ENCODE assay signal across 2 fruit fly cellular contexts in genomic region chrX:16932820-16933386, dm6.
A peak's percentile ranks its signal among the peaks of the same experiment; 100 is the strongest.
TF ChIP-seq lines count a peak whose summit lies in the region.

No protein-coding gene starts in this region.

TF ChIP-seq in whole organism, embryonic, 481 proteins besides CTCF, POLR2A, EP300 and RAD21 (continued from another document and continues in another):
- TF ChIP-seq ssp (GFP tag; IDR thresholded peaks at IDR 0.05; lab: Robert Waterston, UW), result no peak
- no peak for TF ChIP-seq pum (GFP tag; optimal IDR thresholded peaks at IDR 0.05; lab: Kevin White, UChicago)
- no peak for TF ChIP-seq Oaz (GFP tag; IDR thresholded peaks at IDR 0.05; lab: Robert Waterston, UW)
- TF ChIP-seq slp2 (GFP tag; optimal IDR thresholded peaks at IDR 0.05; lab: Kevin White, UChicago), result no peak
- no peak for TF ChIP-seq Gsc (GFP tag; IDR thresholded peaks at IDR 0.05; lab: Robert Waterston, UW)
- TF ChIP-seq CG17385 (GFP tag; optimal IDR thresholded peaks at IDR 0.05; lab: Kevin White, UChicago), result no peak
- no peak for TF ChIP-seq Bteb2 (GFP tag; optimal IDR thresholded peaks at IDR 0.05; lab: Kevin White, UChicago)
- no peak for TF ChIP-seq Dfd (GFP tag; optimal IDR thresholded peaks at IDR 0.05; lab: Kevin White, UChicago)
- TF ChIP-seq CG1603 (tag; optimal IDR thresholded peaks at IDR 0.05; lab: Kevin White, UChicago), result peak; percentile 16
- no peak for TF ChIP-seq CG8281 (tag; optimal IDR thresholded peaks at IDR 0.05; lab: Kevin White, UChicago)
- TF ChIP-seq Lpt (GFP tag; optimal IDR thresholded peaks at IDR 0.05; lab: Kevin White, UChicago), result no peak
- no peak for TF ChIP-seq hb (GFP tag; IDR thresholded peaks at IDR 0.05; lab: Robert Waterston, UW; ENCODE audit: partially characterized antibody)
- TF ChIP-seq CG3847 (GFP tag; IDR thresholded peaks at IDR 0.05; lab: Robert Waterston, UW), result no peak
- TF ChIP-seq Myb (GFP tag; optimal IDR thresholded peaks at IDR 0.05; lab: Kevin White, UChicago), result no peak
- TF ChIP-seq CkIIα-i1 (GFP tag; IDR thresholded peaks at IDR 0.05; lab: Robert Waterston, UW), result no peak
- no peak for TF ChIP-seq CG12744 (GFP tag; optimal IDR thresholded peaks at IDR 0.05; lab: Kevin White, UChicago)
- TF ChIP-seq Fer1 (GFP tag; optimal IDR thresholded peaks at IDR 0.05; lab: Kevin White, UChicago), result no peak
- TF ChIP-seq bab2 (GFP tag; optimal IDR thresholded peaks at IDR 0.05; lab: Kevin White, UChicago), result no peak
- TF ChIP-seq sim (GFP tag; IDR thresholded peaks at IDR 0.05; lab: Robert Waterston, UW), result no peak
- TF ChIP-seq CG10979 (tag; optimal IDR thresholded peaks at IDR 0.05; lab: Kevin White, UChicago), result peak; percentile 24
- TF ChIP-seq CG16863 (GFP tag; optimal IDR thresholded peaks at IDR 0.05; lab: Kevin White, UChicago), result no peak
- peak; percentile 32 for TF ChIP-seq gem (tag; optimal IDR thresholded peaks at IDR 0.05; lab: Kevin White, UChicago)
- TF ChIP-seq mam (GFP tag; optimal IDR thresholded peaks at IDR 0.05; lab: Kevin White, UChicago), result no peak
- no peak for TF ChIP-seq CG14965 (GFP tag; optimal IDR thresholded peaks at IDR 0.05; lab: Kevin White, UChicago; ENCODE audit: borderline replicate concordance)
- TF ChIP-seq CG11695 (GFP tag; IDR thresholded peaks at IDR 0.05; lab: Robert Waterston, UW), result no peak
- no peak for TF ChIP-seq chinmo (GFP tag; IDR thresholded peaks at IDR 0.05; lab: Robert Waterston, UW; ENCODE audit: partially characterized antibody)
- no peak for TF ChIP-seq pnt (GFP tag; optimal IDR thresholded peaks at IDR 0.05; lab: Kevin White, UChicago)
- no peak for TF ChIP-seq fd64A (GFP tag; optimal IDR thresholded peaks at IDR 0.05; lab: Kevin White, UChicago)
- no peak for TF ChIP-seq Sin3A (optimal IDR thresholded peaks at IDR 0.05; lab: Kevin White, UChicago)
- TF ChIP-seq CG2712 (tag; optimal IDR thresholded peaks at IDR 0.05; lab: Kevin White, UChicago), result peak; percentile 1
- TF ChIP-seq chif (GFP tag; optimal IDR thresholded peaks at IDR 0.05; lab: Kevin White, UChicago), result no peak
- no peak for TF ChIP-seq unpg (GFP tag; optimal IDR thresholded peaks at IDR 0.05; lab: Kevin White, UChicago)
- no peak for TF ChIP-seq CG7556 (GFP tag; optimal IDR thresholded peaks at IDR 0.05; lab: Kevin White, UChicago)
- TF ChIP-seq Ets65A (GFP tag; lab: Kevin White, UChicago), result peak; percentile 36
- TF ChIP-seq CG31441 (GFP tag; IDR thresholded peaks at IDR 0.05; lab: Robert Waterston, UW), result 0 out of 2 replicates have a peak, but pooled peaks have one; percentile 12
- no peak for TF ChIP-seq psq (GFP tag; optimal IDR thresholded peaks at IDR 0.05; lab: Kevin White, UChicago)
- peak; percentile 30 for TF ChIP-seq dmrt99B (tag; optimal IDR thresholded peaks at IDR 0.05; lab: Kevin White, UChicago)
- TF ChIP-seq CG15479 (GFP tag; optimal IDR thresholded peaks at IDR 0.05; lab: Kevin White, UChicago), result no peak
- TF ChIP-seq CG7271 (tag; optimal IDR thresholded peaks at IDR 0.05; lab: Kevin White, UChicago), result no peak
- TF ChIP-seq CG18262 (tag; optimal IDR thresholded peaks at IDR 0.05; lab: Kevin White, UChicago), result peak; percentile 2
- TF ChIP-seq CG3163 (GFP tag; optimal IDR thresholded peaks at IDR 0.05; lab: Kevin White, UChicago), result no peak
- no peak for TF ChIP-seq Hr39 (optimal IDR thresholded peaks at IDR 0.05; lab: Kevin White, UChicago)
- peak; percentile 27 for TF ChIP-seq CG17359 (tag; optimal IDR thresholded peaks at IDR 0.05; lab: Kevin White, UChicago)
- no peak for TF ChIP-seq CG33213 (GFP tag; optimal IDR thresholded peaks at IDR 0.05; lab: Kevin White, UChicago)
- no peak for TF ChIP-seq Doc2 (GFP tag; IDR thresholded peaks at IDR 0.05; lab: Robert Waterston, UW)
- peak; percentile 71 for TF ChIP-seq D19A (tag; optimal IDR thresholded peaks at IDR 0.05; lab: Kevin White, UChicago)
- TF ChIP-seq so (GFP tag; IDR thresholded peaks at IDR 0.05; lab: Robert Waterston, UW), result no peak
- no peak for TF ChIP-seq CG2875 (GFP tag; optimal IDR thresholded peaks at IDR 0.05; lab: Kevin White, UChicago)
- no peak for TF ChIP-seq Sox100B (GFP tag; optimal IDR thresholded peaks at IDR 0.05; lab: Kevin White, UChicago)
- TF ChIP-seq Mes4 (GFP tag; optimal IDR thresholded peaks at IDR 0.05; lab: Kevin White, UChicago), result no peak
- TF ChIP-seq nom (GFP tag; optimal IDR thresholded peaks at IDR 0.05; lab: Kevin White, UChicago), result no peak
- TF ChIP-seq CG6765 (GFP tag; optimal IDR thresholded peaks at IDR 0.05; lab: Kevin White, UChicago), result no peak
- TF ChIP-seq Max (GFP tag; optimal IDR thresholded peaks at IDR 0.05; lab: Kevin White, UChicago), result no peak
- TF ChIP-seq sr (GFP tag; IDR thresholded peaks at IDR 0.05; lab: Robert Waterston, UW), result no peak
- no peak for TF ChIP-seq CG43689 (GFP tag; IDR thresholded peaks at IDR 0.05; lab: Robert Waterston, UW)
- TF ChIP-seq Deaf1 (tag; optimal IDR thresholded peaks at IDR 0.05; lab: Kevin White, UChicago), result no peak
- TF ChIP-seq Eip74EF (GFP tag; optimal IDR thresholded peaks at IDR 0.05; lab: Kevin White, UChicago), result no peak
- TF ChIP-seq sens-2 (GFP tag; IDR thresholded peaks at IDR 0.05; lab: Robert Waterston, UW), result no peak
- TF ChIP-seq Bgb (GFP tag; IDR thresholded peaks at IDR 0.05; lab: Robert Waterston, UW; ENCODE audit: partially characterized antibody), result no peak
- no peak for TF ChIP-seq Neu2 (GFP tag; optimal IDR thresholded peaks at IDR 0.05; lab: Kevin White, UChicago; ENCODE audit: borderline replicate concordance)
- no peak for TF ChIP-seq toy (GFP tag; IDR thresholded peaks at IDR 0.05; lab: Robert Waterston, UW)
- TF ChIP-seq bigmax (GFP tag; optimal IDR thresholded peaks at IDR 0.05; lab: Kevin White, UChicago), result no peak
- no peak for TF ChIP-seq CG15514 (GFP tag; optimal IDR thresholded peaks at IDR 0.05; lab: Kevin White, UChicago)
- TF ChIP-seq pros (GFP tag; optimal IDR thresholded peaks at IDR 0.05; lab: Kevin White, UChicago), result peak; percentile 63
- no peak for TF ChIP-seq Dek (tag; optimal IDR thresholded peaks at IDR 0.05; lab: Kevin White, UChicago)
- no peak for TF ChIP-seq CG18764 (GFP tag; optimal IDR thresholded peaks at IDR 0.05; lab: Kevin White, UChicago)
- no peak for TF ChIP-seq CG13123 (GFP tag; optimal IDR thresholded peaks at IDR 0.05; lab: Kevin White, UChicago)
- no peak for TF ChIP-seq vfl (GFP tag; optimal IDR thresholded peaks at IDR 0.05; lab: Kevin White, UChicago)
- no peak for TF ChIP-seq CG6791 (GFP tag; IDR thresholded peaks at IDR 0.05; lab: Robert Waterston, UW; ENCODE audit: partially characterized antibody)
- TF ChIP-seq CG5953 (GFP tag; IDR thresholded peaks at IDR 0.05; lab: Robert Waterston, UW), result no peak

TF ChIP-seq in whole organism, prepupa, 60 proteins besides CTCF, POLR2A, EP300 and RAD21 (continued from another document):
- TF ChIP-seq CG9139 (GFP tag; optimal IDR thresholded peaks at IDR 0.05; lab: Kevin White, UChicago) (no peak), CG34406 (GFP tag; optimal IDR thresholded peaks at IDR 0.05; lab: Kevin White, UChicago) (peak; percentile 24), acj6 (GFP tag; optimal IDR thresholded peaks at IDR 0.05; lab: Kevin White, UChicago) (peak; percentile 14), Blimp-1 (GFP tag; optimal IDR thresholded peaks at IDR 0.05; lab: Kevin White, UChicago) (no peak), pdm3 (GFP tag; optimal IDR thresholded peaks at IDR 0.05; lab: Kevin White, UChicago) (peak; percentile 29), ss (GFP tag; optimal IDR thresholded peaks at IDR 0.05; lab: Kevin White, UChicago) (no peak), Ets21C (GFP tag; optimal IDR thresholded peaks at IDR 0.05; lab: Kevin White, UChicago) (peak; percentile 20), Eip75B (GFP tag; optimal IDR thresholded peaks at IDR 0.05; lab: Kevin White, UChicago) (peak; percentile 18), svp (GFP tag; lab: Kevin White, UChicago) (no peak), Eip93F (GFP tag; optimal IDR thresholded peaks at IDR 0.05; lab: Kevin White, UChicago) (no peak), CG6792 (GFP tag; optimal IDR thresholded peaks at IDR 0.05; lab: Kevin White, UChicago) (no peak), CG11902 (GFP tag; optimal IDR thresholded peaks at IDR 0.05; lab: Kevin White, UChicago) (peak; percentile 10), Eip78C (GFP tag; lab: Kevin White, UChicago) (peak; percentile 66), CG8119 (GFP tag; IDR thresholded peaks at IDR 0.05; lab: Robert Waterston, UW) (peak; percentile 62), Ets96B (tag; optimal IDR thresholded peaks at IDR 0.05; lab: Kevin White, UChicago) (no peak), spab (GFP tag; optimal IDR thresholded peaks at IDR 0.05; lab: Kevin White, UChicago) (no peak), vri (GFP tag; optimal IDR thresholded peaks at IDR 0.05; lab: Kevin White, UChicago) (no peak), CG16779 (tag; optimal IDR thresholded peaks at IDR 0.05; lab: Kevin White, UChicago) (no peak), dsx (GFP tag; optimal IDR thresholded peaks at IDR 0.05; lab: Kevin White, UChicago; ENCODE audit: poor library complexity, severe bottlenecking) (peak; percentile 5), salr (GFP tag; optimal IDR thresholded peaks at IDR 0.05; lab: Kevin White, UChicago) (peak in 1 of 2 experiments; percentile 23), Gug (GFP tag; IDR thresholded peaks at IDR 0.05; lab: Robert Waterston, UW) (no peak; the same call in 1 of the 2 replicates), CG4318 (GFP tag; optimal IDR thresholded peaks at IDR 0.05; lab: Kevin White, UChicago) (peak; percentile 37), CG6854 (GFP tag; optimal IDR thresholded peaks at IDR 0.05; lab: Kevin White, UChicago) (no peak), CG31627 (GFP tag; optimal IDR thresholded peaks at IDR 0.05; lab: Kevin White, UChicago) (peak; percentile 26), CG6163 (GFP tag; IDR thresholded peaks at IDR 0.05; lab: Robert Waterston, UW) (no peak), CG10669 (GFP tag; optimal IDR thresholded peaks at IDR 0.05; lab: Kevin White, UChicago) (no peak), Lpt (GFP tag; optimal IDR thresholded peaks at IDR 0.05; lab: Kevin White, UChicago) (no peak)
